Worm (Caenorhabditis elegans) whole organism, midembryonic: ENCODE results near the gene ZK669.5.

ENCODE experiments used
- flt-1 ChIP-seq: fragments of 200-800 bp; sonication (Bioruptor generic); IDR thresholded peaks from 2 replicates; pipeline ENCODE4 v1.3.6; 2022; ENCODE audit warnings: missing genetic modification characterization, missing compliant biosample characterization
- klf-2 ChIP-seq: fragments of 200-800 bp; sonication (Bioruptor generic); conservative IDR thresholded peaks from 2 replicates; pipeline ENCODE4 v1.3.6; 2022; ENCODE audit warnings: missing genetic modification reagents, missing genetic modification characterization, missing compliant biosample characterization
- med-1 ChIP-seq: sonication (generic microtip); optimal IDR thresholded peaks from 2 replicates; lab custom pipeline; 2017; ENCODE audit warnings: missing genetic modification characterization, mild to moderate bottlenecking, missing compliant biosample characterization, antibody characterized with exemption, missing genetic modification reagents; ENCODE audit not compliant: insufficient read depth
- ztf-29 ChIP-seq: fragments of 200-800 bp; sonication (Bioruptor generic); IDR thresholded peaks from 2 replicates; pipeline ENCODE4 v1.3.6; 2022; ENCODE audit warnings: missing genetic modification reagents, missing genetic modification characterization, missing compliant biosample characterization

- no peak for TF ChIP-seq med-1 (GFP tag; lab: Kevin White, UChicago)
- TF ChIP-seq flt-1 (GFP tag; lab: Robert Waterston, UW), result no peak
- TF ChIP-seq ztf-29 (GFP tag; lab: Robert Waterston, UW), result no peak
- TF ChIP-seq klf-2, result no peak
Observed at ce11 chrII:7985029-7985428, 38.3 kb upstream of the ZK669.5 start.
